Worm (Caenorhabditis elegans) whole organism, early embryonic: ENCODE data around the gene F23B12.1.

Experiments used
- F13C5.2 ChIP-seq: sonication (generic microtip); optimal IDR thresholded peaks from 2 replicates; lab custom pipeline; 2017; ENCODE audit warnings: mild to moderate bottlenecking, missing genetic modification characterization, inconsistent platforms, missing compliant biosample characterization
- aly-1 ChIP-seq: sonication (generic microtip); optimal IDR thresholded peaks from 2 replicates; lab custom pipeline; 2016; ENCODE audit warnings: missing genetic modification characterization, missing compliant biosample characterization
- ama-1 ChIP-seq: fragments of 150-350 bp; optimal IDR thresholded peaks from 2 replicates; lab custom pipeline; 2014
- ceh-13 ChIP-seq: fragments of 200-800 bp; sonication (Bioruptor generic); optimal IDR thresholded peaks from 2 replicates; lab custom pipeline; 2018; ENCODE audit warnings: mild to moderate bottlenecking, missing genetic modification characterization, missing compliant biosample characterization
- ceh-36 ChIP-seq: sonication (generic microtip); optimal IDR thresholded peaks from 2 replicates; lab custom pipeline; 2016; ENCODE audit warnings: missing genetic modification characterization, inconsistent platforms, missing compliant biosample characterization
- ets-7 ChIP-seq: sonication (generic microtip); optimal IDR thresholded peaks from 2 replicates; lab custom pipeline; 2016; ENCODE audit warnings: missing genotype, missing genetic modification characterization, missing compliant biosample characterization
- flt-1 ChIP-seq: fragments of 200-800 bp; sonication (Bioruptor generic); IDR thresholded peaks from 2 replicates; pipeline ENCODE4 v1.3.6; 2022; ENCODE audit warnings: missing genetic modification characterization, missing compliant biosample characterization
- hmbx-1 ChIP-seq: sonication (generic microtip); optimal IDR thresholded peaks from 2 replicates; lab custom pipeline; 2016; ENCODE audit warnings: mild to moderate bottlenecking, missing genetic modification characterization, missing compliant biosample characterization
- hnd-1 ChIP-seq: sonication (generic microtip); optimal IDR thresholded peaks from 2 replicates; lab custom pipeline; 2016; ENCODE audit warnings: missing genetic modification characterization, missing compliant biosample characterization
- pes-1 ChIP-seq: fragments of 200-800 bp; sonication (Bioruptor generic); IDR thresholded peaks from 2 replicates; pipeline ENCODE4 v1.3.6; 2022; ENCODE audit warnings: missing genetic modification reagents, missing genetic modification characterization, missing compliant biosample characterization
- scrt-1 ChIP-seq: fragments of 200-800 bp; sonication (Bioruptor generic); IDR thresholded peaks from 2 replicates; pipeline ENCODE4 v1.3.6; 2022; ENCODE audit warnings: missing genetic modification characterization, missing compliant biosample characterization
- sea-1 ChIP-seq: fragments of 200-800 bp; sonication (Bioruptor generic); conservative IDR thresholded peaks from 2 replicates; pipeline ENCODE4 v1.3.6; 2022; ENCODE audit warnings: missing genetic modification characterization, missing compliant biosample characterization
- tbx-11 ChIP-seq: fragments of 200-800 bp; sonication (Bioruptor generic); IDR thresholded peaks from 2 replicates; pipeline ENCODE4 v1.3.6; 2022; ENCODE audit warnings: missing genetic modification characterization, missing compliant biosample characterization
- tra-4 ChIP-seq: sonication (generic microtip); optimal IDR thresholded peaks from 2 replicates; lab custom pipeline; 2017; ENCODE audit warnings: missing genetic modification characterization, missing compliant biosample characterization

ce11 chrV:14462653-14463052, 33.7 kb downstream of the F23B12.1 start:
- TF ChIP-seq sea-1 (GFP tag; lab: Robert Waterston, UW) (no peak), aly-1 (tag; lab: Kevin White, UChicago) (no peak), F13C5.2 (tag; lab: Kevin White, UChicago) (no peak), flt-1 (GFP tag; lab: Robert Waterston, UW) (no peak), ceh-36 (no peak), ama-1 (no peak), scrt-1 (GFP tag; lab: Robert Waterston, UW) (no peak), pes-1 (GFP tag; lab: Robert Waterston, UW) (no peak), ets-7 (tag; lab: Kevin White, UChicago) (no peak), ceh-13 (GFP tag; lab: Kevin White, UChicago) (no peak), hmbx-1 (tag; lab: Kevin White, UChicago) (no peak), tra-4 (tag; lab: Kevin White, UChicago) (no peak), tbx-11 (GFP tag; lab: Robert Waterston, UW) (no peak), hnd-1 (tag; lab: Kevin White, UChicago) (no peak)
